Fruit fly (Drosophila melanogaster): ENCODE data around the gene CG5890.

Gene CG5890

DNA sequence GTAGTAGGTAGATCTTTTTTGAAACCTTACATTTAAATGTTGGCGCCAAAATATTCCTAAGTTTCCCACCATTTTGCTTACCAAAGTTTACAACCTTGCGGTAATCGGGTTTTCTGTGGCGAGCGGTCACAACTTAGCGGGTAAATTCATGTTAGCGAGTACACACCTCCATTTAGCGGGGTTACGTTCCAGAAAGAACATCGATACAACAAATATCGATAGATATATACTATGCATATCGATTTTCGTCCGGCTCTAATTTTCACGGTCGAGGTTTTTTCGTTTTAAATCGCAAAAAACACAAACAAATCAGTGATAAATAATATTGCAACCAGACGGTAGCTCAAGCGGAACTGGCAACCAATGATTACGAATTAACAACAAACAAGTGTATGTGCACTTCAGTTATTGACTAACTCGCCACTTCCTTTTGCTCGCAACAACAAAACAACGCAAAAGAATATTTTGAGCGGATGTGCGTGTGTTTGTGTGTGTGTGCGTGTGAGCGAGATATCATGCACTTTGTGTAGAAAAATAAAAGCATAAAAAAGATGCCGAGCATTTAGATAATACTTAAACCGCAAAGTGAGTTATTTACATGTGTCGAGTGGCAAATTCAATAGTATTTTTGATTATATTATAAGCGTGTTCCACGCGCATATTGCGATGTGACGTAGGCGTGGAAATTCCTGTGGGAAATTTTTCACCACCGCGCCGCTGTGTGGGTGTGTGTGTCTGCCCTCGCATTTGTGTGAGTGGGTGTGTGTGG is 32.5 kb downstream of the CG5890 start, which contains the start of gene Lnk (continued):
- peak; percentile 15 for TF ChIP-seq fu2 (GFP tag; optimal IDR thresholded peaks at IDR 0.05)
- TF ChIP-seq ken (GFP tag; IDR thresholded peaks at IDR 0.05), result no peak
- TF ChIP-seq CG9437 (GFP tag; optimal IDR thresholded peaks at IDR 0.05), result peak; percentile 3
- TF ChIP-seq nom (GFP tag; optimal IDR thresholded peaks at IDR 0.05), result peak; percentile 76
- no peak for TF ChIP-seq CG8281 (tag; optimal IDR thresholded peaks at IDR 0.05)
- peak; percentile 28; the same call in 2 of the 3 replicates for TF ChIP-seq CG17361 (GFP tag; IDR thresholded peaks at IDR 0.05)
- TF ChIP-seq zen (tag; optimal IDR thresholded peaks at IDR 0.05), result peak; percentile 30
- peak; percentile 96 for TF ChIP-seq Bgb (GFP tag; IDR thresholded peaks at IDR 0.05; ENCODE audit: partially characterized antibody)
- TF ChIP-seq CG7928 (GFP tag; optimal IDR thresholded peaks at IDR 0.05), result no peak
- peak; percentile 68 for TF ChIP-seq nerfin-2 (GFP tag; IDR thresholded peaks at IDR 0.05; ENCODE audit: partially characterized antibody)

DNA sequence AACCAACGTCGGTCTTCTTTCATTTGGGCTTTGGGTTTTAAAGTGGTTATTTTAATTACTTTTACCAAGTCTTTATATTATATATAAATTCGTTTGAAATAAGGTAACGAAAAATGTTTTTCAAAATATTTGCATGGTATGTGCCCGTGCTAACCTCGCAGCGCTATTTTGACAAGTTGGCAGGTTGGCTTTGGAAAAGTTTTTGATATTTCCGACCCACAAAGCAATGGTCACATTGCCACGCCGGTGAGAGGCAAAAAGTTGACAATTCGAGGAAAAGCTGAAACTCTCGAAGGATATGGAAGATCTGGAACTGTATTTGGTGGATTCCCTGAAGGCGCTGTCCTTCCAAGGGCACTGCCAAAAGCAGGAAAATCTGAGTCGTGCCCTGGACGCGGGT is 37.3 kb downstream of the CG5890 start, which contains the start of gene CG5913:
TSS of gene CG5913 (plus strand) at position 224 of the 400 bp plus-strand sequence.
- TF ChIP-seq CG12659 (GFP tag; optimal IDR thresholded peaks at IDR 0.05) (no peak), CG8388 (GFP tag; optimal IDR thresholded peaks at IDR 0.05) (no peak), CG13624 (GFP tag; optimal IDR thresholded peaks at IDR 0.05) (no peak), da (GFP tag; optimal IDR thresholded peaks at IDR 0.05) (no peak), hb (GFP tag; IDR thresholded peaks at IDR 0.05; ENCODE audit: partially characterized antibody) (no peak), sd (tag; optimal IDR thresholded peaks at IDR 0.05) (no peak), E2f1 (GFP tag; IDR thresholded peaks at IDR 0.05) (no peak), amos (GFP tag; IDR thresholded peaks at IDR 0.05; ENCODE audit: partially characterized antibody) (peak; percentile 31; the same call in 1 of the 2 replicates), tup (GFP tag; optimal IDR thresholded peaks at IDR 0.05) (no peak), CG13287 (GFP tag; IDR thresholded peaks at IDR 0.05; ENCODE audit: partially characterized antibody) (peak; percentile 63; the same call in 1 of the 2 replicates), CG13296 (GFP tag; optimal IDR thresholded peaks at IDR 0.05) (no peak), Max (GFP tag; optimal IDR thresholded peaks at IDR 0.05) (peak; percentile 15), stwl (tag; optimal IDR thresholded peaks at IDR 0.05) (peak; percentile 94), pum (GFP tag; optimal IDR thresholded peaks at IDR 0.05) (no peak), unc-4 (GFP tag; IDR thresholded peaks at IDR 0.05; ENCODE audit: partially characterized antibody) (peak; percentile 22; the same call in 1 of the 2 replicates), CG6813 (GFP tag; optimal IDR thresholded peaks at IDR 0.05) (no peak), Gsc (GFP tag; IDR thresholded peaks at IDR 0.05) (no peak), dmrt99B (tag; optimal IDR thresholded peaks at IDR 0.05) (no peak), Fer3 (tag; optimal IDR thresholded peaks at IDR 0.05) (no peak), fd96Cb (tag; optimal IDR thresholded peaks at IDR 0.05) (no peak), CG34422 (GFP tag; IDR thresholded peaks at IDR 0.05) (peak; percentile 21; the same call in 1 of the 3 replicates), Ada2b (GFP tag; IDR thresholded peaks at IDR 0.05) (no peak), disco-r (GFP tag; optimal IDR thresholded peaks at IDR 0.05) (no peak), Rfx (GFP tag; IDR thresholded peaks at IDR 0.05) (0 out of 2 replicates have a peak, but pooled peaks have one; percentile 15), CG17186 (GFP tag; optimal IDR thresholded peaks at IDR 0.05) (peak; percentile 9), phol (tag; optimal IDR thresholded peaks at IDR 0.05) (no peak), HLH3B (GFP tag; IDR thresholded peaks at IDR 0.05) (no peak), tll (GFP tag; optimal IDR thresholded peaks at IDR 0.05) (no peak), Mad (GFP tag; optimal IDR thresholded peaks at IDR 0.05) (no peak), Doc2 (GFP tag; IDR thresholded peaks at IDR 0.05) (no peak), CG32767 (GFP tag; IDR thresholded peaks at IDR 0.05) (no peak), sug (tag; optimal IDR thresholded peaks at IDR 0.05) (no peak), vvl (GFP tag; IDR thresholded peaks at IDR 0.05) (0 out of 2 replicates have a peak, but pooled peaks have one; percentile 6), stc (GFP tag; IDR thresholded peaks at IDR 0.05) (no peak), mirr (GFP tag; optimal IDR thresholded peaks at IDR 0.05) (no peak), org-1 (GFP tag; optimal IDR thresholded peaks at IDR 0.05) (no peak), CG8089 (GFP tag; optimal IDR thresholded peaks at IDR 0.05) (no peak)
